Fruit fly (Drosophila melanogaster) whole organism, embryonic: ENCODE results near the gene CG12224.
A peak's percentile ranks its signal among the peaks of the same experiment; 100 is the strongest.

ENCODE experiments used
- Blimp-1 ChIP-seq: fragments of 200-800 bp; sonication (Bioruptor generic); optimal IDR thresholded peaks from 3 replicates; lab custom pipeline; 2018; ENCODE audit warnings: missing biosample characterization, missing genetic modification characterization, mild to moderate bottlenecking, moderate library complexity, missing genetic modification reagents
- C15 ChIP-seq: fragments of 200-800 bp; sonication (Bioruptor generic); IDR thresholded peaks from 3 replicates; pipeline ENCODE4 v1.3.6; 2022; ENCODE audit warnings: missing biosample characterization, missing genetic modification characterization
- CG10321 ChIP-seq: fragments of 200-800 bp; sonication (Bioruptor generic); IDR thresholded peaks from 2 replicates; pipeline ENCODE4 v1.3.6; 2022; ENCODE audit warnings: missing biosample characterization, missing genetic modification characterization
- CG10543 ChIP-seq: fragments of 200-800 bp; sonication (Bioruptor generic); optimal IDR thresholded peaks from 3 replicates; lab custom pipeline; 2017; ENCODE audit warnings: missing biosample characterization, mild to moderate bottlenecking, missing genetic modification characterization, moderate library complexity
- CG12659 ChIP-seq: fragments of 200-800 bp; sonication (Bioruptor generic); optimal IDR thresholded peaks from 3 replicates; lab custom pipeline; 2017; ENCODE audit warnings: mild to moderate bottlenecking, missing biosample characterization, missing genetic modification reagents, missing genetic modification characterization
- CG12769 ChIP-seq: fragments of 200-800 bp; sonication (Bioruptor generic); optimal IDR thresholded peaks from 2 replicates; lab custom pipeline; 2019; ENCODE audit warnings: missing biosample characterization, mild to moderate bottlenecking, missing genetic modification characterization, moderate library complexity
- CG15011 ChIP-seq: fragments of 200-800 bp; sonication (Bioruptor generic); optimal IDR thresholded peaks from 3 replicates; lab custom pipeline; 2018; ENCODE audit warnings: missing biosample characterization, mild to moderate bottlenecking, missing genetic modification characterization
- CG15479 ChIP-seq: fragments of 200-800 bp; sonication (Bioruptor generic); optimal IDR thresholded peaks from 3 replicates; lab custom pipeline; 2019; ENCODE audit warnings: missing biosample characterization, mild to moderate bottlenecking, missing genetic modification characterization, moderate library complexity
- CG17568 ChIP-seq: fragments of 200-800 bp; sonication (Bioruptor generic); optimal IDR thresholded peaks from 2 replicates; lab custom pipeline; 2018; ENCODE audit warnings: missing biosample characterization, mild to moderate bottlenecking, missing genetic modification characterization, moderate library complexity
- CG2678 ChIP-seq: fragments of 200-800 bp; sonication (Bioruptor generic); optimal IDR thresholded peaks from 3 replicates; lab custom pipeline; 2019; ENCODE audit warnings: missing biosample characterization, mild to moderate bottlenecking, missing genetic modification characterization, moderate library complexity
- CG2712 ChIP-seq: fragments of 200-800 bp; optimal IDR thresholded peaks from 3 replicates; lab custom pipeline; 2019; ENCODE audit warnings: missing biosample characterization, mild to moderate bottlenecking, missing genetic modification characterization, moderate library complexity
- CG31224 ChIP-seq: fragments of 200-800 bp; sonication (Bioruptor generic); IDR thresholded peaks from 2 replicates; pipeline ENCODE4 v1.3.6; 2022; ENCODE audit warnings: missing biosample characterization, missing genetic modification characterization
- CG3163 ChIP-seq: fragments of 200-800 bp; sonication (Bioruptor generic); optimal IDR thresholded peaks from 3 replicates; lab custom pipeline; 2016; ENCODE audit warnings: missing biosample characterization, missing genetic modification characterization
- CG33213 ChIP-seq: fragments of 200-800 bp; sonication (Bioruptor generic); optimal IDR thresholded peaks from 3 replicates; lab custom pipeline; 2016; ENCODE audit warnings: missing biosample characterization, missing genetic modification characterization
- CG3407 ChIP-seq: fragments of 200-800 bp; sonication (Bioruptor generic); optimal IDR thresholded peaks from 2 replicates; lab custom pipeline; 2018; ENCODE audit warnings: missing biosample characterization, mild to moderate bottlenecking, missing genetic modification characterization
- CG3838 ChIP-seq: fragments of 200-800 bp; sonication (Bioruptor generic); optimal IDR thresholded peaks from 3 replicates; lab custom pipeline; 2016; ENCODE audit warnings: missing biosample characterization, missing genetic modification characterization
- CG4424 ChIP-seq: fragments of 200-800 bp; sonication (Bioruptor generic); optimal IDR thresholded peaks from 3 replicates; lab custom pipeline; 2016; ENCODE audit warnings: missing biosample characterization, missing genetic modification characterization
- CG6272 ChIP-seq: fragments of 200-800 bp; sonication (Bioruptor generic); IDR thresholded peaks from 2 replicates; pipeline ENCODE4 v1.3.6; 2022; ENCODE audit warnings: missing biosample characterization, missing genetic modification characterization
- CG7839 ChIP-seq: fragments of 200-800 bp; sonication (Bioruptor generic); optimal IDR thresholded peaks from 3 replicates; lab custom pipeline; 2018; ENCODE audit warnings: missing biosample characterization, mild to moderate bottlenecking, missing genetic modification characterization, moderate library complexity
- CG9727 ChIP-seq: fragments of 200-800 bp; sonication (Bioruptor generic); optimal IDR thresholded peaks from 3 replicates; lab custom pipeline; 2017; ENCODE audit warnings: missing biosample characterization, mild to moderate bottlenecking, missing genetic modification characterization
- Camta ChIP-seq: fragments of 200-800 bp; sonication (Bioruptor generic); optimal IDR thresholded peaks from 2 replicates; lab custom pipeline; 2016; ENCODE audit warnings: missing biosample characterization, missing genetic modification characterization
- CrebB ChIP-seq: fragments of 200-800 bp; sonication (Bioruptor generic); optimal IDR thresholded peaks from 3 replicates; lab custom pipeline; 2018; ENCODE audit warnings: missing biosample characterization, mild to moderate bottlenecking, missing genetic modification characterization
- D ChIP-seq, 2 experiments: fragments of 200-800 bp in 1 of 2; fragments of >200 bp in 1 of 2; sonication (Bioruptor generic) in 1 of 2; optimal IDR thresholded peaks; 2 replicates in 1 of 2; 3 replicates in 1 of 2; lab custom pipeline; 2017; ENCODE audit warnings: mild to moderate bottlenecking in 1 of 2, missing biosample characterization in 1 of 2, missing genetic modification characterization in 1 of 2, missing genetic modification reagents in 1 of 2
- D19A ChIP-seq: fragments of 200-800 bp; optimal IDR thresholded peaks from 3 replicates; lab custom pipeline; 2019; ENCODE audit warnings: missing biosample characterization, mild to moderate bottlenecking, missing genetic modification characterization, moderate library complexity
- Dip2 ChIP-seq: fragments of 200-800 bp; sonication (Bioruptor generic); IDR thresholded peaks from 2 replicates; pipeline ENCODE4 v1.3.6; 2022; ENCODE audit warnings: missing biosample characterization, missing genetic modification characterization
- H15 ChIP-seq: fragments of 200-800 bp; sonication (Bioruptor generic); IDR thresholded peaks from 3 replicates; pipeline ENCODE4 v1.3.6; 2022; ENCODE audit warnings: missing biosample characterization, missing genetic modification characterization
- MESR4 ChIP-seq: fragments of 200-800 bp; sonication (Bioruptor generic); optimal IDR thresholded peaks from 2 replicates; lab custom pipeline; 2018; ENCODE audit warnings: missing biosample characterization, mild to moderate bottlenecking, missing genetic modification characterization, moderate library complexity
- Scr ChIP-seq: fragments of 200-800 bp; sonication (Bioruptor generic); IDR thresholded peaks from 2 replicates; pipeline ENCODE4 v1.3.6; 2022; ENCODE audit warnings: missing biosample characterization, missing genetic modification characterization; ENCODE audit not compliant: partially characterized antibody
- Stat92E ChIP-seq, 3 experiments: fragments of >200 bp in 2 of 3; fragments of 200-800 bp in 1 of 3; sonication (Bioruptor generic) in 1 of 3; optimal IDR thresholded peaks; 2 replicates each; lab custom pipeline; 2017 to 2019; ENCODE audit warnings: missing biosample characterization in 3 of 3, missing genetic modification characterization in 3 of 3, mild to moderate bottlenecking in 1 of 3, moderate library complexity in 1 of 3
- Trl ChIP-seq, 3 experiments: fragments of >200 bp in 2 of 3; fragments of 200-800 bp in 1 of 3; sonication (Bioruptor generic) in 1 of 3; optimal IDR thresholded peaks; 2 replicates in 1 of 3; 3 replicates in 2 of 3; lab custom pipeline; 2016 to 2017; ENCODE audit warnings: missing biosample characterization in 1 of 3, missing genetic modification characterization in 1 of 3
- Usf ChIP-seq: fragments of 200-800 bp; sonication (Bioruptor generic); optimal IDR thresholded peaks from 2 replicates; lab custom pipeline; 2017; ENCODE audit warnings: missing genotype, missing biosample characterization, missing genetic modification characterization
- Vsx1 ChIP-seq: fragments of 200-800 bp; sonication (Bioruptor generic); optimal IDR thresholded peaks from 2 replicates; lab custom pipeline; 2017; ENCODE audit warnings: missing biosample characterization, mild to moderate bottlenecking, missing genetic modification characterization, missing genetic modification reagents
- Xbp1 ChIP-seq: fragments of 200-800 bp; sonication (Bioruptor generic); optimal IDR thresholded peaks from 3 replicates; lab custom pipeline; 2016; ENCODE audit warnings: missing biosample characterization, mild to moderate bottlenecking, missing genetic modification characterization
- bigmax ChIP-seq: fragments of 200-800 bp; sonication (Bioruptor generic); optimal IDR thresholded peaks from 2 replicates; lab custom pipeline; 2018; ENCODE audit warnings: missing biosample characterization, mild to moderate bottlenecking, missing genetic modification characterization
- crol ChIP-seq: fragments of 200-800 bp; sonication (Bioruptor generic); IDR thresholded peaks from 2 replicates; pipeline ENCODE4 v1.3.6; 2022; ENCODE audit warnings: missing biosample characterization, missing genetic modification characterization
- dpn ChIP-seq, 2 experiments: fragments of 200-800 bp; sonication (Bioruptor generic); optimal IDR thresholded peaks; 3 replicates each; lab custom pipeline; 2016; ENCODE audit warnings: missing biosample characterization in 2 of 2, missing genetic modification characterization in 2 of 2
- ewg ChIP-seq: fragments of 200-800 bp; sonication (Bioruptor generic); optimal IDR thresholded peaks from 3 replicates; lab custom pipeline; 2017; ENCODE audit warnings: mild to moderate bottlenecking, missing biosample characterization, missing genetic modification reagents, missing genetic modification characterization
- gsb-n ChIP-seq: fragments of 200-800 bp; sonication (Bioruptor generic); optimal IDR thresholded peaks from 3 replicates; lab custom pipeline; 2018; ENCODE audit warnings: missing biosample characterization, mild to moderate bottlenecking, missing genetic modification characterization
- hb ChIP-seq: fragments of 200-800 bp; sonication (Bioruptor generic); IDR thresholded peaks from 3 replicates; pipeline ENCODE4 v1.3.6; 2022; ENCODE audit warnings: missing biosample characterization, missing genetic modification characterization; ENCODE audit not compliant: partially characterized antibody
- kay ChIP-seq: fragments of 200-800 bp; sonication (Bioruptor generic); optimal IDR thresholded peaks from 2 replicates; lab custom pipeline; 2016; ENCODE audit warnings: missing biosample characterization, missing genetic modification characterization
- mirr ChIP-seq: fragments of 200-800 bp; sonication (Bioruptor generic); optimal IDR thresholded peaks from 3 replicates; lab custom pipeline; 2018; ENCODE audit warnings: missing biosample characterization, mild to moderate bottlenecking, missing genetic modification characterization
- nom ChIP-seq: fragments of 200-800 bp; sonication (Bioruptor generic); optimal IDR thresholded peaks from 2 replicates; lab custom pipeline; 2017; ENCODE audit warnings: missing biosample characterization, missing genetic modification characterization, mild to moderate bottlenecking, moderate library complexity, missing genetic modification reagents
- p53 ChIP-seq: fragments of 200-800 bp; sonication (Bioruptor generic); optimal IDR thresholded peaks from 2 replicates; lab custom pipeline; 2016; ENCODE audit warnings: missing biosample characterization, missing genetic modification characterization
- psq ChIP-seq: fragments of 200-800 bp; sonication (Bioruptor generic); optimal IDR thresholded peaks from 2 replicates; lab custom pipeline; 2017; ENCODE audit warnings: missing biosample characterization, missing genetic modification characterization
- repo ChIP-seq: fragments of 200-800 bp; sonication (Bioruptor generic); optimal IDR thresholded peaks from 2 replicates; lab custom pipeline; 2016; ENCODE audit warnings: missing biosample characterization, missing genetic modification characterization
- scrt ChIP-seq: fragments of 200-800 bp; sonication (Bioruptor generic); optimal IDR thresholded peaks from 2 replicates; lab custom pipeline; 2018; ENCODE audit warnings: missing biosample characterization, mild to moderate bottlenecking, missing genetic modification characterization, moderate library complexity
- sqz ChIP-seq: fragments of 200-800 bp; sonication (Bioruptor generic); optimal IDR thresholded peaks from 3 replicates; lab custom pipeline; 2018; ENCODE audit warnings: missing biosample characterization, mild to moderate bottlenecking, missing genetic modification characterization
- tap ChIP-seq: fragments of 200-800 bp; optimal IDR thresholded peaks from 3 replicates; lab custom pipeline; 2019; ENCODE audit warnings: missing biosample characterization, mild to moderate bottlenecking, missing genetic modification characterization, moderate library complexity
- unpg ChIP-seq: fragments of 200-800 bp; sonication (Bioruptor generic); optimal IDR thresholded peaks from 3 replicates; lab custom pipeline; 2018; ENCODE audit warnings: missing biosample characterization, mild to moderate bottlenecking, missing genetic modification characterization, moderate library complexity

The CG12224 gene

dm6 chr3R:11948903-11949358 lies 32.9 kb downstream of the CG12224 start, which contains the start of gene Cad87A (continued):
- TF ChIP-seq unpg (GFP tag; lab: Kevin White, UChicago) (peak; percentile 15), scrt (GFP tag; lab: Kevin White, UChicago) (peak; percentile 99), CG10543 (GFP tag; lab: Kevin White, UChicago) (peak; percentile 69), CrebB (tag; lab: Kevin White, UChicago) (peak; percentile 67), kay (no peak), mirr (GFP tag; lab: Kevin White, UChicago) (peak; percentile 67), Stat92E (GFP tag; optimal IDR thresholded peaks at IDR 0.05; lab: Kevin White, UChicago) (peak in 1 of 3 experiments; percentile 62), bigmax (peak; percentile 67), p53 (GFP tag; lab: Kevin White, UChicago) (peak; percentile 57), CG12659 (peak; percentile 21), Camta (GFP tag; lab: Kevin White, UChicago) (peak; percentile 7), psq (GFP tag; lab: Kevin White, UChicago) (no peak), hb (GFP tag; lab: Robert Waterston, UW) (no peak), Xbp1 (GFP tag; lab: Kevin White, UChicago) (no peak), CG17568 (peak; percentile 16), Trl (optimal IDR thresholded peaks at IDR 0.05; lab: Kevin White, UChicago) (peak; percentile 41 to 62), Trl (GFP tag; optimal IDR thresholded peaks at IDR 0.05; lab: Kevin White, UChicago) (peak; percentile 59), D19A (tag; lab: Kevin White, UChicago) (peak; percentile 34), crol (GFP tag; lab: Robert Waterston, UW) (no peak), CG15479 (peak; percentile 24), dpn (GFP tag; optimal IDR thresholded peaks at IDR 0.05; lab: Kevin White, UChicago) (peak in 1 of 2 experiments; percentile 5), CG10321 (GFP tag; lab: Robert Waterston, UW) (no peak), Blimp-1 (GFP tag; lab: Kevin White, UChicago) (no peak), CG3838 (GFP tag; lab: Kevin White, UChicago) (no peak), CG2678 (tag; lab: Kevin White, UChicago) (no peak), tap (peak; percentile 2), Dip2 (GFP tag; lab: Robert Waterston, UW) (no peak), Vsx1 (GFP tag; lab: Kevin White, UChicago) (peak; percentile 67), D (optimal IDR thresholded peaks at IDR 0.05; lab: Kevin White, UChicago) (no peak), D (GFP tag; optimal IDR thresholded peaks at IDR 0.05; lab: Kevin White, UChicago) (no peak), CG3163 (GFP tag; lab: Kevin White, UChicago) (peak; percentile 49), repo (GFP tag; lab: Kevin White, UChicago) (peak; percentile 58), nom (peak; percentile 77), CG12769 (tag; lab: Kevin White, UChicago) (peak; percentile 52), ewg (GFP tag; lab: Kevin White, UChicago) (peak; percentile 13), CG4424 (GFP tag; lab: Kevin White, UChicago) (no peak), CG6272 (GFP tag; lab: Robert Waterston, UW) (no peak), CG3407 (GFP tag; lab: Kevin White, UChicago) (peak; percentile 14), CG2712 (peak; percentile 28), CG7839 (no peak), C15 (GFP tag; lab: Robert Waterston, UW) (no peak), Scr (GFP tag; lab: Robert Waterston, UW) (no peak), CG15011 (GFP tag; lab: Kevin White, UChicago) (no peak), H15 (GFP tag; lab: Robert Waterston, UW) (no peak), CG9727 (GFP tag; lab: Kevin White, UChicago) (no peak), gsb-n (peak; percentile 66), sqz (GFP tag; lab: Kevin White, UChicago) (peak; percentile 2), Usf (GFP tag; lab: Kevin White, UChicago) (no peak), CG31224 (no peak), MESR4 (peak; percentile 29), CG33213 (GFP tag; lab: Kevin White, UChicago) (peak; percentile 51)
